Fruit fly (Drosophila melanogaster) whole organism, embryonic: ENCODE data around the gene sdt.

Experiments used
- Aef1 ChIP-seq: fragments of 200-800 bp; sonication (Bioruptor generic); IDR thresholded peaks from 3 replicates; pipeline ENCODE4 v1.3.6; 2022; ENCODE audit warnings: missing biosample characterization, missing genetic modification characterization
- B-H1 ChIP-seq: fragments of 200-800 bp; sonication (Bioruptor generic); IDR thresholded peaks from 3 replicates; pipeline ENCODE4 v1.3.6; 2022; ENCODE audit warnings: missing biosample characterization, missing genetic modification characterization
- CG10147 ChIP-seq: fragments of 200-800 bp; sonication (Bioruptor generic); optimal IDR thresholded peaks from 2 replicates; lab custom pipeline; 2019; ENCODE audit warnings: missing biosample characterization, mild to moderate bottlenecking, missing genetic modification characterization, moderate library complexity
- CG10959 ChIP-seq: fragments of 200-800 bp; sonication (Bioruptor generic); IDR thresholded peaks from 2 replicates; pipeline ENCODE4 v1.3.6; 2022; ENCODE audit warnings: missing biosample characterization, missing genetic modification characterization
- CG11504 ChIP-seq: fragments of 200-800 bp; sonication (Bioruptor generic); optimal IDR thresholded peaks from 3 replicates; lab custom pipeline; 2019; ENCODE audit warnings: missing biosample characterization, mild to moderate bottlenecking, missing genetic modification characterization, moderate library complexity
- CG11560 ChIP-seq: fragments of 200-800 bp; sonication (Bioruptor generic); IDR thresholded peaks from 3 replicates; pipeline ENCODE4 v1.3.6; 2022; ENCODE audit warnings: missing biosample characterization, missing genetic modification characterization
- CG14050 ChIP-seq: fragments of 200-800 bp; sonication (Bioruptor generic); IDR thresholded peaks from 3 replicates; pipeline ENCODE4 v1.3.6; 2022; ENCODE audit warnings: missing biosample characterization, missing genetic modification characterization
- CG15269 ChIP-seq: fragments of 200-800 bp; sonication (Bioruptor generic); optimal IDR thresholded peaks from 2 replicates; lab custom pipeline; 2018; ENCODE audit warnings: missing biosample characterization, mild to moderate bottlenecking, missing genetic modification characterization, moderate library complexity
- CG1529 ChIP-seq: fragments of 200-800 bp; sonication (Bioruptor generic); optimal IDR thresholded peaks from 3 replicates; lab custom pipeline; 2018; ENCODE audit warnings: missing biosample characterization, missing genetic modification characterization
- CG1602 ChIP-seq: fragments of 200-800 bp; sonication (Bioruptor generic); optimal IDR thresholded peaks from 3 replicates; lab custom pipeline; 2016; ENCODE audit warnings: missing biosample characterization, missing genetic modification characterization
- CG16779 ChIP-seq: fragments of 200-800 bp; sonication (Bioruptor generic); IDR thresholded peaks from 2 replicates; pipeline ENCODE4 v1.3.6; 2022; ENCODE audit warnings: missing biosample characterization, missing genetic modification characterization
- CG17385 ChIP-seq: fragments of 200-800 bp; sonication (Bioruptor generic); optimal IDR thresholded peaks from 3 replicates; lab custom pipeline; 2018; ENCODE audit warnings: missing biosample characterization, mild to moderate bottlenecking, missing genetic modification characterization
- CG18262 ChIP-seq: fragments of 200-800 bp; optimal IDR thresholded peaks from 3 replicates; lab custom pipeline; 2019; ENCODE audit warnings: missing biosample characterization, mild to moderate bottlenecking, missing genetic modification characterization, moderate library complexity
- CG3407 ChIP-seq: fragments of 200-800 bp; sonication (Bioruptor generic); optimal IDR thresholded peaks from 2 replicates; lab custom pipeline; 2018; ENCODE audit warnings: missing biosample characterization, mild to moderate bottlenecking, missing genetic modification characterization
- CG4360 ChIP-seq: fragments of 200-800 bp; sonication (Bioruptor generic); IDR thresholded peaks from 2 replicates; pipeline ENCODE4 v1.3.6; 2022; ENCODE audit warnings: missing biosample characterization, missing genetic modification characterization
- CG4707 ChIP-seq: fragments of 200-800 bp; sonication (Bioruptor generic); optimal IDR thresholded peaks from 2 replicates; lab custom pipeline; 2018; ENCODE audit warnings: missing biosample characterization, mild to moderate bottlenecking, missing genetic modification characterization, moderate library complexity
- CG4820 ChIP-seq: fragments of 200-800 bp; sonication (Bioruptor generic); optimal IDR thresholded peaks from 3 replicates; lab custom pipeline; 2016; ENCODE audit warnings: missing biosample characterization, missing genetic modification characterization
- CG6791 ChIP-seq: fragments of 200-800 bp; sonication (Bioruptor generic); IDR thresholded peaks from 3 replicates; pipeline ENCODE4 v1.3.6; 2022; ENCODE audit warnings: missing biosample characterization, missing genetic modification characterization; ENCODE audit not compliant: partially characterized antibody
- CG8359 ChIP-seq: fragments of 200-800 bp; sonication (Bioruptor generic); optimal IDR thresholded peaks from 2 replicates; lab custom pipeline; 2017; ENCODE audit warnings: missing biosample characterization, mild to moderate bottlenecking, missing genetic modification characterization, borderline replicate concordance
- CG8944 ChIP-seq: fragments of 200-800 bp; sonication (Bioruptor generic); optimal IDR thresholded peaks from 3 replicates; lab custom pipeline; 2016; ENCODE audit warnings: missing biosample characterization, missing genetic modification characterization
- CkIIα-i1 ChIP-seq: fragments of 200-800 bp; sonication (Bioruptor generic); IDR thresholded peaks from 2 replicates; pipeline ENCODE4 v1.3.6; 2022; ENCODE audit warnings: missing biosample characterization, missing genetic modification characterization
- Dip3 ChIP-seq: fragments of 200-800 bp; sonication (Bioruptor generic); optimal IDR thresholded peaks from 3 replicates; lab custom pipeline; 2016; ENCODE audit warnings: missing biosample characterization, missing genetic modification characterization
- Dref ChIP-seq: fragments of 200-800 bp; sonication (Bioruptor generic); IDR thresholded peaks from 2 replicates; pipeline ENCODE4 v1.3.6; 2022; ENCODE audit warnings: missing biosample characterization, missing genetic modification characterization
- HmgZ ChIP-seq: fragments of 200-800 bp; sonication (Bioruptor generic); optimal IDR thresholded peaks from 2 replicates; lab custom pipeline; 2018; ENCODE audit warnings: missing biosample characterization, mild to moderate bottlenecking, missing genetic modification characterization
- Jarid2 ChIP-seq: fragments of 200-800 bp; sonication (Bioruptor generic); optimal IDR thresholded peaks from 3 replicates; lab custom pipeline; 2017; ENCODE audit warnings: mild to moderate bottlenecking, missing biosample characterization, missing genetic modification reagents, missing genetic modification characterization
- MTF-1 ChIP-seq: fragments of 200-800 bp; sonication (Bioruptor generic); optimal IDR thresholded peaks from 2 replicates; lab custom pipeline; 2018; ENCODE audit warnings: missing biosample characterization, mild to moderate bottlenecking, missing genetic modification characterization, borderline replicate concordance
- Oaz ChIP-seq: fragments of 200-800 bp; sonication (Bioruptor generic); IDR thresholded peaks from 2 replicates; pipeline ENCODE4 v1.3.6; 2022; ENCODE audit warnings: missing biosample characterization, missing genetic modification characterization
- Pdp1 ChIP-seq, 2 experiments: fragments of 200-800 bp; sonication (Bioruptor generic); optimal IDR thresholded peaks; 3 replicates each; lab custom pipeline; 2016; ENCODE audit warnings: missing biosample characterization in 2 of 2, missing genetic modification characterization in 2 of 2, mild to moderate bottlenecking in 1 of 2, moderate library complexity in 1 of 2
- Ptx1 ChIP-seq: fragments of 200-800 bp; sonication (Bioruptor generic); IDR thresholded peaks from 2 replicates; pipeline ENCODE4 v1.3.6; 2022; ENCODE audit warnings: missing biosample characterization, missing genetic modification characterization
- Scr ChIP-seq: fragments of 200-800 bp; sonication (Bioruptor generic); IDR thresholded peaks from 2 replicates; pipeline ENCODE4 v1.3.6; 2022; ENCODE audit warnings: missing biosample characterization, missing genetic modification characterization; ENCODE audit not compliant: partially characterized antibody
- Sox102F ChIP-seq: fragments of 200-800 bp; sonication (Bioruptor generic); optimal IDR thresholded peaks from 2 replicates; lab custom pipeline; 2018; ENCODE audit warnings: missing biosample characterization, mild to moderate bottlenecking, missing genetic modification characterization, moderate library complexity
- Xrp1 ChIP-seq: fragments of 200-800 bp; sonication (Bioruptor generic); IDR thresholded peaks from 2 replicates; pipeline ENCODE4 v1.3.6; 2022; ENCODE audit warnings: missing biosample characterization, missing genetic modification characterization
- dmrt11E ChIP-seq: fragments of 200-800 bp; sonication (Bioruptor generic); optimal IDR thresholded peaks from 3 replicates; lab custom pipeline; 2018; ENCODE audit warnings: missing biosample characterization, mild to moderate bottlenecking, missing genetic modification characterization, moderate library complexity
- eve ChIP-seq, 2 experiments: fragments of >200 bp; optimal IDR thresholded peaks; 2 replicates each; lab custom pipeline; 2017; ENCODE audit warnings: missing biosample characterization in 2 of 2, missing genetic modification characterization in 2 of 2
- jigr1 ChIP-seq: fragments of 200-800 bp; sonication (Bioruptor generic); IDR thresholded peaks from 3 replicates; pipeline ENCODE4 v1.3.6; 2022; ENCODE audit warnings: missing biosample characterization, missing genetic modification characterization
- lilli ChIP-seq: fragments of 200-800 bp; sonication (Bioruptor generic); optimal IDR thresholded peaks from 3 replicates; lab custom pipeline; 2016; ENCODE audit warnings: missing biosample characterization, missing genetic modification characterization
- nerfin-1 ChIP-seq: fragments of 200-800 bp; sonication (Bioruptor generic); optimal IDR thresholded peaks from 3 replicates; lab custom pipeline; 2019; ENCODE audit warnings: missing biosample characterization, mild to moderate bottlenecking, missing genetic modification characterization, moderate library complexity
- oc ChIP-seq: fragments of 200-800 bp; sonication (Bioruptor generic); optimal IDR thresholded peaks from 2 replicates; lab custom pipeline; 2018; ENCODE audit warnings: missing biosample characterization, mild to moderate bottlenecking, missing genetic modification characterization, moderate library complexity
- otp ChIP-seq: fragments of 200-800 bp; sonication (Bioruptor generic); IDR thresholded peaks from 3 replicates; pipeline ENCODE4, ENCODE4 v1.3.6; 2022; ENCODE audit warnings: missing biosample characterization, missing genetic modification characterization
- p53 ChIP-seq: fragments of 200-800 bp; sonication (Bioruptor generic); optimal IDR thresholded peaks from 2 replicates; lab custom pipeline; 2016; ENCODE audit warnings: missing biosample characterization, missing genetic modification characterization
- sens-2 ChIP-seq: fragments of 200-800 bp; sonication (Bioruptor generic); IDR thresholded peaks from 2 replicates; pipeline ENCODE4 v1.3.6; 2022; ENCODE audit warnings: missing biosample characterization, missing genetic modification characterization
- sisA ChIP-seq: fragments of 200-800 bp; sonication (Bioruptor generic); IDR thresholded peaks from 2 replicates; pipeline ENCODE4 v1.3.6; 2022; ENCODE audit warnings: missing biosample characterization, missing genetic modification characterization
- slbo ChIP-seq: fragments of 200-800 bp; sonication (Bioruptor generic); IDR thresholded peaks from 2 replicates; pipeline ENCODE4 v1.3.6; 2022; ENCODE audit warnings: missing biosample characterization, missing genetic modification characterization
- stwl ChIP-seq: fragments of 200-800 bp; sonication (Bioruptor generic); optimal IDR thresholded peaks from 3 replicates; lab custom pipeline; 2018; ENCODE audit warnings: missing biosample characterization, mild to moderate bottlenecking, missing genetic modification characterization, moderate library complexity
- trem ChIP-seq: fragments of 200-800 bp; optimal IDR thresholded peaks from 3 replicates; lab custom pipeline; 2019; ENCODE audit warnings: missing biosample characterization, mild to moderate bottlenecking, missing genetic modification characterization, moderate library complexity
- trh ChIP-seq: fragments of 200-800 bp; sonication (Bioruptor generic); optimal IDR thresholded peaks from 2 replicates; lab custom pipeline; 2016; ENCODE audit warnings: missing biosample characterization, missing genetic modification characterization
- ttk ChIP-seq: fragments of 200-800 bp; sonication (Bioruptor generic); IDR thresholded peaks from 2 replicates; pipeline ENCODE4 v2.1.2; 2022; ENCODE audit warnings: missing biosample characterization, missing genetic modification characterization
- vnd ChIP-seq: fragments of 200-800 bp; sonication (Bioruptor generic); IDR thresholded peaks from 3 replicates; pipeline ENCODE4 v1.3.6; 2022; ENCODE audit warnings: missing biosample characterization, missing genetic modification characterization; ENCODE audit not compliant: partially characterized antibody
- wor ChIP-seq: fragments of 200-800 bp; sonication (Bioruptor generic); IDR thresholded peaks from 2 replicates; pipeline ENCODE4 v1.3.6; 2022; ENCODE audit warnings: missing biosample characterization, missing genetic modification characterization

sdt gene

dm6 chrX:8196598-8197228 lies 18.4 kb downstream of the sdt start (continued):
- 0 out of 2 replicates have a peak, but pooled peaks have one; percentile 18 for TF ChIP-seq CG10959 (GFP tag; lab: Robert Waterston, UW)
- no peak for TF ChIP-seq stwl (tag; lab: Kevin White, UChicago)
- TF ChIP-seq Oaz (GFP tag; lab: Robert Waterston, UW), result 0 out of 2 replicates have a peak, but pooled peaks have one; percentile 39
- peak; percentile 62; the same call in 2 of the 3 replicates for TF ChIP-seq Aef1 (GFP tag; lab: Robert Waterston, UW)
- TF ChIP-seq CG11560 (tag; lab: Robert Waterston, UW), result peak; percentile 52; the same call in 1 of the 3 replicates
- TF ChIP-seq Ptx1 (GFP tag; lab: Robert Waterston, UW), result peak; percentile 68
- no peak for TF ChIP-seq Dip3 (GFP tag; lab: Kevin White, UChicago)
- TF ChIP-seq CG8944 (GFP tag; lab: Kevin White, UChicago), result no peak
- TF ChIP-seq trem (tag; lab: Kevin White, UChicago), result no peak
- peak; percentile 43 for TF ChIP-seq dmrt11E (tag; lab: Kevin White, UChicago)
- no peak for TF ChIP-seq CG10147 (GFP tag; lab: Kevin White, UChicago)
- TF ChIP-seq MTF-1 (GFP tag; lab: Kevin White, UChicago), result no peak
- peak; percentile 61 for TF ChIP-seq ttk (GFP tag; lab: Robert Waterston, UW)
- peak; percentile 48 for TF ChIP-seq CG4820
- TF ChIP-seq lilli (GFP tag; lab: Kevin White, UChicago), result no peak
- peak; percentile 52 for TF ChIP-seq CG15269 (tag; lab: Kevin White, UChicago)
- peak; percentile 62 for TF ChIP-seq Sox102F (GFP tag; lab: Kevin White, UChicago)
- peak; percentile 39; the same call in 1 of the 2 replicates for TF ChIP-seq wor (GFP tag; lab: Robert Waterston, UW)
- TF ChIP-seq slbo (GFP tag; lab: Robert Waterston, UW), result peak; percentile 57
- no peak for TF ChIP-seq eve (GFP tag; optimal IDR thresholded peaks at IDR 0.05; lab: Kevin White, UChicago)
- no peak for TF ChIP-seq CG16779
- TF ChIP-seq p53, result no peak
- TF ChIP-seq CG6791 (GFP tag; lab: Robert Waterston, UW), result no peak
- peak; percentile 67; the same call in 2 of the 3 replicates for TF ChIP-seq otp (GFP tag; lab: Robert Waterston, UW)
- TF ChIP-seq vnd, result no peak
- TF ChIP-seq Jarid2, result no peak
- TF ChIP-seq Scr, result no peak
- no peak for TF ChIP-seq CG4707 (GFP tag; lab: Kevin White, UChicago)
- TF ChIP-seq Pdp1 (GFP tag; optimal IDR thresholded peaks at IDR 0.05; lab: Kevin White, UChicago), result peak; percentile 25 to 38
- peak; percentile 53; the same call in 1 of the 2 replicates for TF ChIP-seq Xrp1 (GFP tag; lab: Robert Waterston, UW)
- TF ChIP-seq Dref (GFP tag; lab: Robert Waterston, UW), result no peak
- peak; percentile 20 for TF ChIP-seq CG3407 (GFP tag; lab: Kevin White, UChicago)
- 0 out of 3 replicates have a peak, but pooled peaks have one; percentile 17 for TF ChIP-seq jigr1 (GFP tag; lab: Robert Waterston, UW)
- TF ChIP-seq oc, result peak; percentile 6
- TF ChIP-seq CG1602 (GFP tag; lab: Kevin White, UChicago), result peak; percentile 23
- TF ChIP-seq CG17385 (GFP tag; lab: Kevin White, UChicago), result peak; percentile 23
- no peak for TF ChIP-seq CkIIα-i1 (GFP tag; lab: Robert Waterston, UW)
- TF ChIP-seq CG4360 (GFP tag; lab: Robert Waterston, UW), result 0 out of 2 replicates have a peak, but pooled peaks have one; percentile 11
- no peak for TF ChIP-seq HmgZ (tag; lab: Kevin White, UChicago)
- TF ChIP-seq trh (GFP tag; lab: Kevin White, UChicago), result peak; percentile 11
- peak; percentile 68 for TF ChIP-seq sisA (GFP tag; lab: Robert Waterston, UW)
- 0 out of 2 replicates have a peak, but pooled peaks have one; percentile 31 for TF ChIP-seq sens-2 (GFP tag; lab: Robert Waterston, UW)
- peak; percentile 20 for TF ChIP-seq CG1529 (GFP tag; lab: Kevin White, UChicago)
- TF ChIP-seq nerfin-1, result no peak
- peak; percentile 31; the same call in 1 of the 3 replicates for TF ChIP-seq B-H1
- no peak for TF ChIP-seq CG8359 (GFP tag; lab: Kevin White, UChicago)
- TF ChIP-seq CG14050, result peak; percentile 50; the same call in 2 of the 3 replicates
- TF ChIP-seq CG18262, result peak; percentile 25
- TF ChIP-seq CG11504, result peak; percentile 65
